Worm (Caenorhabditis elegans) whole organism, L2 larva: ENCODE results near the gene K08F9.4.

ENCODE experiments used
- alr-1 ChIP-seq: fragments of 150-350 bp; optimal IDR thresholded peaks from 2 replicates; lab custom pipeline; 2014; ENCODE audit warnings: missing biosample characterization, missing genetic modification characterization
- ama-1 ChIP-seq: fragments of 150-350 bp; optimal IDR thresholded peaks from 2 replicates; lab custom pipeline; 2018; ENCODE audit warnings: inconsistent platforms
- egl-27 ChIP-seq: sonication (generic microtip); optimal IDR thresholded peaks from 3 replicates; lab custom pipeline; 2017; ENCODE audit warnings: missing biosample characterization, missing genetic modification reagents, missing genetic modification characterization
- lin-11 ChIP-seq: fragments of 150-350 bp; sonication (generic microtip); optimal IDR thresholded peaks from 2 replicates; lab custom pipeline; 2014; ENCODE audit warnings: missing biosample characterization, missing genetic modification characterization, inconsistent platforms, mixed read lengths
- peb-1 ChIP-seq: fragments of 150-350 bp; optimal IDR thresholded peaks from 2 replicates; lab custom pipeline; 2014; ENCODE audit warnings: missing biosample characterization, missing genetic modification characterization
- unc-39 ChIP-seq: fragments of 150-350 bp; optimal IDR thresholded peaks from 2 replicates; lab custom pipeline; 2014; ENCODE audit warnings: missing biosample characterization, missing genetic modification characterization
- unc-62 ChIP-seq: fragments of 150-350 bp; optimal IDR thresholded peaks from 2 replicates; lab custom pipeline; 2014; ENCODE audit warnings: missing biosample characterization, missing genetic modification reagents, missing genetic modification characterization

- TF ChIP-seq ama-1 (no peak), peb-1 (tag; lab: Kevin White, UChicago) (no peak), unc-62 (GFP tag; lab: Kevin White, UChicago) (no peak), unc-39 (tag; lab: Kevin White, UChicago) (no peak), lin-11 (tag; lab: Kevin White, UChicago) (no peak), egl-27 (tag; lab: Kevin White, UChicago) (no peak), alr-1 (tag; lab: Kevin White, UChicago) (no peak)
These were observed 15.9 kb upstream of the K08F9.4 start, which contains the start of gene srr-7 for ce11 chrV:15127955-15128354.
